Worm (Caenorhabditis elegans): ENCODE results near the gene T09F5.20.

ce11 chrV:15181899-15182298 is 34.2 kb upstream of the T09F5.20 start:
- no peak for TF ChIP-seq flh-1 (GFP tag; optimal IDR thresholded peaks at IDR 0.05)
- no peak for TF ChIP-seq nhr-28 (tag; optimal IDR thresholded peaks at IDR 0.05)
- no peak for TF ChIP-seq nhr-12 (tag; optimal IDR thresholded peaks at IDR 0.05)
- no peak for TF ChIP-seq elt-3 (tag; optimal IDR thresholded peaks at IDR 0.05)
- TF ChIP-seq drap-1 (GFP tag; optimal IDR thresholded peaks at IDR 0.05) = no peak
- TF ChIP-seq unc-62 (GFP tag; optimal IDR thresholded peaks at IDR 0.05) = no peak
- no peak for TF ChIP-seq nhr-76 (tag; optimal IDR thresholded peaks at IDR 0.05)
- TF ChIP-seq nhr-237 (tag; optimal IDR thresholded peaks at IDR 0.05) = no peak
- no peak for TF ChIP-seq ceh-43 (GFP tag; optimal IDR thresholded peaks at IDR 0.05)
- no peak for TF ChIP-seq snpc-4 (tag; optimal IDR thresholded peaks at IDR 0.05)
- no peak for TF ChIP-seq lsy-2 (tag; optimal IDR thresholded peaks at IDR 0.05)
- TF ChIP-seq unc-39 (tag; optimal IDR thresholded peaks at IDR 0.05) = no peak
- TF ChIP-seq ham-2 (GFP tag; optimal IDR thresholded peaks at IDR 0.05) = no peak
- TF ChIP-seq pha-4 (tag; optimal IDR thresholded peaks at IDR 0.05) = no peak

Data from whole organism, mixed stage, embryonic.